Fruit fly (Drosophila melanogaster) whole organism, embryonic: ENCODE measurements around the gene CG11811.

Source experiments
- BtbVII ChIP-seq: fragments of 200-800 bp; sonication (Bioruptor generic); optimal IDR thresholded peaks from 3 replicates; lab custom pipeline; 2017; ENCODE audit warnings: missing biosample characterization, mild to moderate bottlenecking, missing genetic modification characterization
- C15 ChIP-seq: fragments of 200-800 bp; sonication (Bioruptor generic); IDR thresholded peaks from 3 replicates; pipeline ENCODE4 v1.3.6; 2022; ENCODE audit warnings: missing biosample characterization, missing genetic modification characterization
- CG1024 ChIP-seq: fragments of 200-800 bp; sonication (Bioruptor generic); IDR thresholded peaks from 2 replicates; pipeline ENCODE4 v1.3.6; 2022; ENCODE audit warnings: missing biosample characterization, missing genetic modification characterization
- CG12299 ChIP-seq: fragments of 200-800 bp; sonication (Bioruptor generic); optimal IDR thresholded peaks from 2 replicates; lab custom pipeline; 2018; ENCODE audit warnings: missing biosample characterization, mild to moderate bottlenecking, missing genetic modification characterization
- CG12391 ChIP-seq: fragments of 200-800 bp; sonication (Bioruptor generic); optimal IDR thresholded peaks from 3 replicates; lab custom pipeline; 2018; ENCODE audit warnings: missing biosample characterization, mild to moderate bottlenecking, missing genetic modification characterization, moderate library complexity
- CG14860 ChIP-seq: fragments of 200-800 bp; sonication (Bioruptor generic); IDR thresholded peaks from 3 replicates; pipeline ENCODE4 v1.3.6; 2022; ENCODE audit warnings: missing biosample characterization, missing genetic modification characterization; ENCODE audit not compliant: partially characterized antibody
- CG18476 ChIP-seq: fragments of 200-800 bp; sonication (Bioruptor generic); optimal IDR thresholded peaks from 2 replicates; lab custom pipeline; 2016; ENCODE audit warnings: missing biosample characterization, mild to moderate bottlenecking, missing genetic modification characterization
- CG30020 ChIP-seq: fragments of 200-800 bp; optimal IDR thresholded peaks from 2 replicates; lab custom pipeline; 2019; ENCODE audit warnings: missing biosample characterization, mild to moderate bottlenecking, missing genetic modification characterization, moderate library complexity
- CG33213 ChIP-seq: fragments of 200-800 bp; sonication (Bioruptor generic); optimal IDR thresholded peaks from 3 replicates; lab custom pipeline; 2016; ENCODE audit warnings: missing biosample characterization, missing genetic modification characterization
- CG5953 ChIP-seq: fragments of 200-800 bp; sonication (Bioruptor generic); IDR thresholded peaks from 2 replicates; pipeline ENCODE4 v1.3.6; 2022; ENCODE audit warnings: missing biosample characterization, missing genetic modification characterization
- CG7357 ChIP-seq: fragments of 200-800 bp; sonication (Bioruptor generic); IDR thresholded peaks from 3 replicates; pipeline ENCODE4 v1.3.6; 2022; ENCODE audit warnings: missing biosample characterization, missing genetic modification characterization
- CG7987 ChIP-seq: fragments of 200-800 bp; sonication (Bioruptor generic); optimal IDR thresholded peaks from 2 replicates; lab custom pipeline; 2018; ENCODE audit warnings: missing biosample characterization, mild to moderate bottlenecking, missing genetic modification characterization, moderate library complexity
- D ChIP-seq, 2 experiments: fragments of 200-800 bp in 1 of 2; fragments of >200 bp in 1 of 2; sonication (Bioruptor generic) in 1 of 2; optimal IDR thresholded peaks; 2 replicates in 1 of 2; 3 replicates in 1 of 2; lab custom pipeline; 2017; ENCODE audit warnings: mild to moderate bottlenecking in 1 of 2, missing biosample characterization in 1 of 2, missing genetic modification characterization in 1 of 2, missing genetic modification reagents in 1 of 2
- Dbx ChIP-seq: fragments of 200-800 bp; sonication (Bioruptor generic); IDR thresholded peaks from 3 replicates; pipeline ENCODE4 v1.3.6; 2022; ENCODE audit warnings: missing biosample characterization, missing genetic modification characterization
- Dfd ChIP-seq, 2 experiments: fragments of >200 bp; optimal IDR thresholded peaks; 2 replicates each; lab custom pipeline; 2017; ENCODE audit warnings: missing biosample characterization in 2 of 2, missing genetic modification characterization in 2 of 2
- Eip74EF ChIP-seq, 2 experiments: fragments of 200-800 bp in 1 of 2; fragments of >200 bp in 1 of 2; sonication (Bioruptor generic) in 1 of 2; optimal IDR thresholded peaks; 2 replicates each; lab custom pipeline; 2017 to 2019; ENCODE audit warnings: missing biosample characterization in 2 of 2, missing genetic modification characterization in 2 of 2, mild to moderate bottlenecking in 1 of 2, moderate library complexity in 1 of 2
- Fer3 ChIP-seq: fragments of 200-800 bp; sonication (Bioruptor generic); optimal IDR thresholded peaks from 2 replicates; lab custom pipeline; 2018; ENCODE audit warnings: missing biosample characterization, mild to moderate bottlenecking, missing genetic modification characterization, moderate library complexity
- HmgD ChIP-seq: fragments of 200-800 bp; sonication (Bioruptor generic); optimal IDR thresholded peaks from 3 replicates; lab custom pipeline; 2016; ENCODE audit warnings: missing biosample characterization, missing genetic modification characterization
- Lim3 ChIP-seq: fragments of 200-800 bp; sonication (Bioruptor generic); IDR thresholded peaks from 2 replicates; pipeline ENCODE4 v1.3.6; 2022; ENCODE audit warnings: missing biosample characterization, missing genetic modification characterization
- MESR4 ChIP-seq: fragments of 200-800 bp; sonication (Bioruptor generic); optimal IDR thresholded peaks from 2 replicates; lab custom pipeline; 2018; ENCODE audit warnings: missing biosample characterization, mild to moderate bottlenecking, missing genetic modification characterization, moderate library complexity
- Mad ChIP-seq: fragments of 200-800 bp; sonication (Bioruptor generic); optimal IDR thresholded peaks from 2 replicates; lab custom pipeline; 2016; ENCODE audit warnings: missing biosample characterization, missing genetic modification characterization
- Nf-YC ChIP-seq: fragments of 200-800 bp; optimal IDR thresholded peaks from 3 replicates; lab custom pipeline; 2019; ENCODE audit warnings: missing biosample characterization, mild to moderate bottlenecking, missing genetic modification characterization, moderate library complexity
- NfI ChIP-seq: fragments of 200-800 bp; sonication (Bioruptor generic); optimal IDR thresholded peaks from 3 replicates; lab custom pipeline; 2018; ENCODE audit warnings: missing biosample characterization, mild to moderate bottlenecking, missing genetic modification characterization, moderate library complexity
- Pdp1 ChIP-seq, 2 experiments: fragments of 200-800 bp; sonication (Bioruptor generic); optimal IDR thresholded peaks; 3 replicates each; lab custom pipeline; 2016; ENCODE audit warnings: missing biosample characterization in 2 of 2, missing genetic modification characterization in 2 of 2, mild to moderate bottlenecking in 1 of 2, moderate library complexity in 1 of 2
- Stat92E ChIP-seq, 3 experiments: fragments of >200 bp in 2 of 3; fragments of 200-800 bp in 1 of 3; sonication (Bioruptor generic) in 1 of 3; optimal IDR thresholded peaks; 2 replicates each; lab custom pipeline; 2017 to 2019; ENCODE audit warnings: missing biosample characterization in 3 of 3, missing genetic modification characterization in 3 of 3, mild to moderate bottlenecking in 1 of 3, moderate library complexity in 1 of 3
- Xrp1 ChIP-seq: fragments of 200-800 bp; sonication (Bioruptor generic); IDR thresholded peaks from 2 replicates; pipeline ENCODE4 v1.3.6; 2022; ENCODE audit warnings: missing biosample characterization, missing genetic modification characterization
- al ChIP-seq: fragments of 200-800 bp; sonication (Bioruptor generic); IDR thresholded peaks from 2 replicates; pipeline ENCODE4 v1.3.6; 2022; ENCODE audit warnings: missing biosample characterization, missing genetic modification characterization
- bowl ChIP-seq: fragments of 200-800 bp; sonication (Bioruptor generic); IDR thresholded peaks from 2 replicates; pipeline ENCODE4 v1.3.6; 2022; ENCODE audit warnings: missing biosample characterization, missing genetic modification characterization
- chinmo ChIP-seq: fragments of 200-800 bp; sonication (Bioruptor generic); IDR thresholded peaks from 4 replicates; pipeline ENCODE4 v1.3.6; 2022; ENCODE audit warnings: missing biosample characterization, missing genetic modification characterization; ENCODE audit not compliant: partially characterized antibody
- chn ChIP-seq: fragments of 200-800 bp; sonication (Bioruptor generic); optimal IDR thresholded peaks from 2 replicates; lab custom pipeline; 2016; ENCODE audit warnings: missing biosample characterization, missing genetic modification characterization
- ci ChIP-seq: fragments of 200-800 bp; sonication (Bioruptor generic); IDR thresholded peaks from 3 replicates; pipeline ENCODE4 v1.3.6; 2022; ENCODE audit warnings: missing biosample characterization, missing genetic modification characterization
- crol ChIP-seq: fragments of 200-800 bp; sonication (Bioruptor generic); IDR thresholded peaks from 2 replicates; pipeline ENCODE4 v1.3.6; 2022; ENCODE audit warnings: missing biosample characterization, missing genetic modification characterization
- esg ChIP-seq: fragments of 200-800 bp; sonication (Bioruptor generic); conservative IDR thresholded peaks from 2 replicates; pipeline ENCODE4 v1.3.6; 2022; ENCODE audit warnings: missing biosample characterization, missing genetic modification characterization
- gsb ChIP-seq: fragments of 200-800 bp; sonication (Bioruptor generic); IDR thresholded peaks from 2 replicates; pipeline ENCODE4 v1.3.6; 2022; ENCODE audit warnings: missing biosample characterization, missing genetic modification characterization
- ind ChIP-seq: fragments of 200-800 bp; sonication (Bioruptor generic); optimal IDR thresholded peaks from 3 replicates; lab custom pipeline; 2016; ENCODE audit warnings: missing biosample characterization, missing genetic modification characterization
- kay ChIP-seq: fragments of 200-800 bp; sonication (Bioruptor generic); optimal IDR thresholded peaks from 2 replicates; lab custom pipeline; 2016; ENCODE audit warnings: missing biosample characterization, missing genetic modification characterization
- mirr ChIP-seq: fragments of 200-800 bp; sonication (Bioruptor generic); optimal IDR thresholded peaks from 3 replicates; lab custom pipeline; 2018; ENCODE audit warnings: missing biosample characterization, mild to moderate bottlenecking, missing genetic modification characterization
- nerfin-2 ChIP-seq: fragments of 200-800 bp; sonication (Bioruptor generic); IDR thresholded peaks from 2 replicates; pipeline ENCODE4 v1.3.6; 2022; ENCODE audit warnings: missing biosample characterization, missing genetic modification characterization; ENCODE audit not compliant: partially characterized antibody
- nom ChIP-seq: fragments of 200-800 bp; sonication (Bioruptor generic); optimal IDR thresholded peaks from 2 replicates; lab custom pipeline; 2017; ENCODE audit warnings: missing biosample characterization, missing genetic modification characterization, mild to moderate bottlenecking, moderate library complexity, missing genetic modification reagents
- oc ChIP-seq: fragments of 200-800 bp; sonication (Bioruptor generic); optimal IDR thresholded peaks from 2 replicates; lab custom pipeline; 2018; ENCODE audit warnings: missing biosample characterization, mild to moderate bottlenecking, missing genetic modification characterization, moderate library complexity
- pros ChIP-seq: fragments of 200-800 bp; sonication (Bioruptor generic); optimal IDR thresholded peaks from 3 replicates; lab custom pipeline; 2019; ENCODE audit warnings: missing biosample characterization, mild to moderate bottlenecking, missing genetic modification characterization, moderate library complexity
- rib ChIP-seq: fragments of 200-800 bp; sonication (Bioruptor generic); IDR thresholded peaks from 2 replicates; pipeline ENCODE4 v1.3.6; 2022; ENCODE audit warnings: missing biosample characterization, missing genetic modification characterization
- salm ChIP-seq: fragments of 200-800 bp; sonication (Bioruptor generic); optimal IDR thresholded peaks from 2 replicates; lab custom pipeline; 2018; ENCODE audit warnings: missing biosample characterization, mild to moderate bottlenecking, missing genetic modification characterization
- sens ChIP-seq: fragments of 200-800 bp; sonication (Bioruptor generic); peaks from one replicate; lab custom pipeline; 2016; ENCODE audit warnings: missing biosample characterization, missing genetic modification characterization
- sima ChIP-seq: fragments of 200-800 bp; sonication (Bioruptor generic); optimal IDR thresholded peaks from 2 replicates; lab custom pipeline; 2016; ENCODE audit warnings: missing biosample characterization, missing genetic modification characterization
- stc ChIP-seq: fragments of 200-800 bp; sonication (Bioruptor generic); IDR thresholded peaks from 2 replicates; pipeline ENCODE4 v1.3.6; 2022; ENCODE audit warnings: missing biosample characterization, missing genetic modification characterization
- stwl ChIP-seq: fragments of 200-800 bp; sonication (Bioruptor generic); optimal IDR thresholded peaks from 3 replicates; lab custom pipeline; 2018; ENCODE audit warnings: missing biosample characterization, mild to moderate bottlenecking, missing genetic modification characterization, moderate library complexity
- unc-4 ChIP-seq: fragments of 200-800 bp; sonication (Bioruptor generic); IDR thresholded peaks from 2 replicates; pipeline ENCODE4 v1.3.6; 2022; ENCODE audit warnings: missing biosample characterization, missing genetic modification characterization; ENCODE audit not compliant: partially characterized antibody

CG11811 gene

dm6 chr3L:10667341-10667740 lies 23.5 kb upstream of the CG11811 start (continued):
- TF ChIP-seq nom (GFP tag; lab: Kevin White, UChicago) (no peak), salm (tag; lab: Kevin White, UChicago) (no peak), Eip74EF (GFP tag; optimal IDR thresholded peaks at IDR 0.05; lab: Kevin White, UChicago) (no peak), CG5953 (GFP tag; lab: Robert Waterston, UW) (no peak), chn (GFP tag; lab: Kevin White, UChicago) (no peak), unc-4 (no peak), al (no peak), stc (GFP tag; lab: Robert Waterston, UW) (no peak), ci (GFP tag; lab: Robert Waterston, UW) (no peak), kay (GFP tag; lab: Kevin White, UChicago) (no peak), CG14860 (GFP tag; lab: Robert Waterston, UW) (no peak), C15 (GFP tag; lab: Robert Waterston, UW) (no peak), chinmo (GFP tag; lab: Robert Waterston, UW) (peak; percentile 86; the same call in 3 of the 4 replicates), pros (GFP tag; lab: Kevin White, UChicago) (no peak), Lim3 (GFP tag; lab: Robert Waterston, UW) (no peak), Nf-YC (no peak), CG30020 (no peak), stwl (tag; lab: Kevin White, UChicago) (no peak), Stat92E (GFP tag; optimal IDR thresholded peaks at IDR 0.05; lab: Kevin White, UChicago) (no peak)

DNA sequence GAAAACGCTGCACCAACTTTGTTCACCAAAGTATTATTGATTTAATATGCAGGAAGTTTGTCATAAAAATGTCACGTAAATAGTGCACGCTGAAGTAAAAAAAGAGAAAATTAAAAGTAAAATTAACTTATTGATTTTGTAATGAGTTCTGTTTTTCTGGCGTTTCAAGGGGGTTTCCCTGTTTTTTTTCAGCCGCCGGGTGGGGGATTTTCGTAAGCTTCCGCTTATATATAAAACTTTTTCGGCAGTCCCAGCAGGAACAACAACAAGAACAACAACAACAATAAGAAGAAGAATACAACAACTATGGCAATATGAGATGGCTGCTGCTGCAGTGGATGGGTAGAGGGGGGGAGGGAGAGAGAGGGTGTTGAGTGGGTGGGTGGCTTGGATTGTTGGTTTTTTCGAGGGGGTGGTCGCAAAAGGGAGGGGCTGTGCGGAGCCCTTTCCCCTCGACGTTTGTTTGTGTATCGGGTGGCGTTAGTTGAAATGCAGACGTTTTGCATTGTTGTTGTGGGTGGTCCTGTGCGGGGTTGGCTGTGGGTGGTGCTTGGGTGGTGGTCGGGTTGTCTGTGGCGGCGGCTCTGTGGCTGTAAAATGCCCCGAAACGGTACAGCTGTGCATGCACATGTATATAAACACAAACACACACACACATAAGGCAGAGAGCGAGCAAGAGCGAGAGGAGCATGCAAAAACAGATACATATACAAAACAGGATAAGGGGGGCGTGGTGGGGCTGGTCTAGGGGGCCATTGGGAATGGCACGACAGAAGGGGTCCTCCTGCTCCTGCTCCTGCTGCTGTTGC lies 21.0 kb upstream of the CG11811 start:
- TF ChIP-seq sima (GFP tag; lab: Kevin White, UChicago), result no peak
- no peak for TF ChIP-seq ind (GFP tag; lab: Kevin White, UChicago)
- 0 out of 3 replicates have a peak, but pooled peaks have one; percentile 21 for TF ChIP-seq Dbx (GFP tag; lab: Robert Waterston, UW)
- no peak for TF ChIP-seq Fer3 (tag; lab: Kevin White, UChicago)
- TF ChIP-seq CG18476 (GFP tag; lab: Kevin White, UChicago), result no peak
- no peak for TF ChIP-seq CG7357 (GFP tag; lab: Robert Waterston, UW)
- TF ChIP-seq rib (GFP tag; lab: Robert Waterston, UW), result no peak
- TF ChIP-seq Mad (GFP tag; lab: Kevin White, UChicago), result no peak
- no peak for TF ChIP-seq mirr
- no peak for TF ChIP-seq HmgD
- no peak for TF ChIP-seq CG12299 (tag; lab: Kevin White, UChicago)
- peak in 1 of 2 experiments; percentile 25 for TF ChIP-seq Dfd (GFP tag; optimal IDR thresholded peaks at IDR 0.05; lab: Kevin White, UChicago)
- TF ChIP-seq CG33213 (GFP tag; lab: Kevin White, UChicago), result no peak
- 0 out of 2 replicates have a peak, but pooled peaks have one; percentile 13 for TF ChIP-seq bowl (GFP tag; lab: Robert Waterston, UW)
- peak; percentile 92 for TF ChIP-seq crol
- TF ChIP-seq nerfin-2, result 0 out of 2 replicates have a peak, but pooled peaks have one; percentile 10
- TF ChIP-seq NfI (GFP tag; lab: Kevin White, UChicago), result no peak
- TF ChIP-seq sens (GFP tag; lab: Kevin White, UChicago), result peak; percentile 44
- TF ChIP-seq Pdp1 (GFP tag; optimal IDR thresholded peaks at IDR 0.05; lab: Kevin White, UChicago), result no peak
- TF ChIP-seq CG12391 (tag; lab: Kevin White, UChicago), result no peak
- no peak for TF ChIP-seq nom (GFP tag; lab: Kevin White, UChicago)
- no peak for TF ChIP-seq BtbVII (GFP tag; lab: Kevin White, UChicago)
- no peak for TF ChIP-seq CG1024
- no peak for TF ChIP-seq Xrp1 (GFP tag; lab: Robert Waterston, UW)
- TF ChIP-seq esg, result no peak
- no peak for TF ChIP-seq D (optimal IDR thresholded peaks at IDR 0.05; lab: Kevin White, UChicago)
- TF ChIP-seq D (GFP tag; optimal IDR thresholded peaks at IDR 0.05; lab: Kevin White, UChicago), result no peak
- TF ChIP-seq oc (tag; lab: Kevin White, UChicago), result no peak
- TF ChIP-seq MESR4 (GFP tag; lab: Kevin White, UChicago), result no peak
- TF ChIP-seq gsb, result no peak
- TF ChIP-seq CG7987, result no peak
